Worm (Caenorhabditis elegans) whole organism, L4 larva: ENCODE results near the gene srj-10.

ENCODE experiments used
- F26F4.8 ChIP-seq: fragments of 200-800 bp; sonication (Bioruptor generic); conservative IDR thresholded peaks from 2 replicates; pipeline ENCODE4 v1.3.6; 2022; ENCODE audit warnings: missing genetic modification characterization, missing compliant biosample characterization
- ZK546.5 ChIP-seq, 2 experiments: sonication (generic microtip); optimal IDR thresholded peaks; 2 replicates each; lab custom pipeline; 2017; ENCODE audit warnings: missing biosample characterization in 2 of 2, missing genetic modification characterization in 2 of 2
- aha-1 ChIP-seq: fragments of 150-350 bp; peaks from one replicate; lab custom pipeline; 2014; ENCODE audit warnings: missing biosample characterization, missing genetic modification characterization
- ceh-20 ChIP-seq: fragments of 200-800 bp; sonication (Bioruptor generic); IDR thresholded peaks from 2 replicates; pipeline ENCODE4 v1.3.6; 2022; ENCODE audit warnings: missing genetic modification reagents, missing genetic modification characterization, missing compliant biosample characterization
- ceh-28 ChIP-seq: fragments of 150-350 bp; optimal IDR thresholded peaks from 2 replicates; lab custom pipeline; 2014; ENCODE audit warnings: missing biosample characterization, missing genetic modification reagents, missing genetic modification characterization
- ceh-32 ChIP-seq: sonication (generic microtip); optimal IDR thresholded peaks from 2 replicates; lab custom pipeline; 2016; ENCODE audit warnings: mild to moderate bottlenecking, missing genetic modification characterization, missing compliant biosample characterization; ENCODE audit not compliant: poor library complexity
- ceh-44 ChIP-seq: fragments of 200-800 bp; sonication (Bioruptor generic); IDR thresholded peaks from 2 replicates; pipeline ENCODE4 v1.3.6; 2022; ENCODE audit warnings: missing genetic modification reagents, missing genetic modification characterization, missing compliant biosample characterization
- ceh-62 ChIP-seq: sonication (generic microtip); optimal IDR thresholded peaks from 2 replicates; lab custom pipeline; 2017; ENCODE audit warnings: missing biosample characterization, missing genetic modification characterization
- ceh-82 ChIP-seq: sonication (generic microtip); optimal IDR thresholded peaks from 2 replicates; lab custom pipeline; 2017; ENCODE audit warnings: missing biosample characterization, missing genetic modification characterization
- cey-2 ChIP-seq: sonication (generic microtip); optimal IDR thresholded peaks from 3 replicates; lab custom pipeline; 2017; ENCODE audit warnings: missing genetic modification characterization, mild to moderate bottlenecking, missing compliant biosample characterization, antibody characterized with exemption, borderline replicate concordance; ENCODE audit not compliant: insufficient read depth
- ctbp-1 ChIP-seq: fragments of 200-800 bp; sonication (Bioruptor generic); IDR thresholded peaks from 2 replicates; pipeline ENCODE4 v1.3.6; 2022; ENCODE audit warnings: missing genetic modification reagents, missing genetic modification characterization, missing compliant biosample characterization
- daf-19 ChIP-seq: fragments of 200-800 bp; sonication (Bioruptor generic); conservative IDR thresholded peaks from 2 replicates; pipeline ENCODE4 v1.3.6; 2022; ENCODE audit warnings: missing genetic modification characterization, missing compliant biosample characterization
- dmd-8 ChIP-seq: fragments of 200-800 bp; sonication (Bioruptor generic); IDR thresholded peaks from 2 replicates; pipeline ENCODE4 v1.3.6; 2022; ENCODE audit warnings: missing genetic modification characterization, missing compliant biosample characterization
- duxl-1 ChIP-seq: sonication (generic microtip); optimal IDR thresholded peaks from 2 replicates; lab custom pipeline; 2016; ENCODE audit warnings: mild to moderate bottlenecking, missing genetic modification characterization, moderate library complexity, missing compliant biosample characterization; ENCODE audit not compliant: poor library complexity
- dve-1 ChIP-seq: sonication (generic microtip); optimal IDR thresholded peaks from 2 replicates; lab custom pipeline; 2017; ENCODE audit warnings: antibody characterized with exemption, mild to moderate bottlenecking, missing genetic modification characterization, missing compliant biosample characterization; ENCODE audit not compliant: insufficient read depth
- fos-1 ChIP-seq: fragments of 150-350 bp; optimal IDR thresholded peaks from 2 replicates; lab custom pipeline; 2014; ENCODE audit warnings: missing biosample characterization, missing genetic modification characterization
- hif-1 ChIP-seq, 2 experiments: sonication (generic microtip); optimal IDR thresholded peaks; 2 replicates each; lab custom pipeline; 2016 to 2017; ENCODE audit warnings: missing compliant biosample characterization in 2 of 2, missing genetic modification characterization in 2 of 2, missing genetic modification reagents in 2 of 2, missing genotype in 2 of 2, mild to moderate bottlenecking in 1 of 2
- hlh-30 ChIP-seq: sonication (generic microtip); optimal IDR thresholded peaks from 2 replicates; lab custom pipeline; 2017; ENCODE audit warnings: antibody characterized with exemption, mild to moderate bottlenecking, missing genetic modification characterization, missing compliant biosample characterization; ENCODE audit not compliant: insufficient read depth
- lim-7 ChIP-seq: fragments of 200-800 bp; sonication (Bioruptor generic); IDR thresholded peaks from 2 replicates; pipeline ENCODE4 v1.3.6; 2022; ENCODE audit warnings: missing genetic modification characterization, missing compliant biosample characterization
- lin-1 ChIP-seq: fragments of 200-800 bp; sonication (Bioruptor generic); IDR thresholded peaks from 2 replicates; pipeline ENCODE4 v1.3.6; 2022; ENCODE audit warnings: missing genetic modification reagents, missing genetic modification characterization, missing compliant biosample characterization
- lin-29 ChIP-seq: fragments of 200-800 bp; sonication (Bioruptor generic); IDR thresholded peaks from 2 replicates; pipeline ENCODE4 v1.3.6; 2022; ENCODE audit warnings: missing genetic modification reagents, missing genetic modification characterization, missing compliant biosample characterization
- lin-39 ChIP-seq: fragments of 150-350 bp; optimal IDR thresholded peaks from 2 replicates; lab custom pipeline; 2014; ENCODE audit warnings: missing biosample characterization, missing genetic modification reagents, missing genetic modification characterization
- lir-3 ChIP-seq: sonication (generic microtip); optimal IDR thresholded peaks from 2 replicates; lab custom pipeline; 2016; ENCODE audit warnings: mild to moderate bottlenecking, missing genetic modification characterization, missing compliant biosample characterization
- lsy-2 ChIP-seq, 2 experiments: fragments of 150-350 bp in 1 of 2; sonication (generic microtip) in 1 of 2; optimal IDR thresholded peaks; 2 replicates each; lab custom pipeline; 2014 to 2017; ENCODE audit warnings: missing biosample characterization in 2 of 2, missing genetic modification characterization in 2 of 2
- madf-9 ChIP-seq: fragments of 200-800 bp; sonication (Bioruptor generic); conservative IDR thresholded peaks from 2 replicates; pipeline ENCODE4 v1.3.6; 2022; ENCODE audit warnings: missing genetic modification reagents, missing genetic modification characterization, missing compliant biosample characterization
- mdl-1 ChIP-seq, 2 experiments: fragments of 150-350 bp in 1 of 2; sonication (generic microtip) in 1 of 2; optimal IDR thresholded peaks; 2 replicates each; lab custom pipeline; 2014 to 2017; ENCODE audit warnings: missing biosample characterization in 2 of 2, missing genetic modification characterization in 2 of 2
- mdt-29 ChIP-seq: fragments of 200-800 bp; sonication (Bioruptor generic); IDR thresholded peaks from 2 replicates; pipeline ENCODE4 v1.3.6; 2022; ENCODE audit warnings: missing genetic modification reagents, missing genetic modification characterization, missing compliant biosample characterization
- mes-2 ChIP-seq: sonication (generic microtip); optimal IDR thresholded peaks from 2 replicates; lab custom pipeline; 2016; ENCODE audit warnings: missing genotype, mild to moderate bottlenecking, missing genetic modification characterization, missing compliant biosample characterization; ENCODE audit not compliant: poor library complexity, severe bottlenecking
- nhr-111 ChIP-seq: fragments of 200-800 bp; sonication (Bioruptor generic); optimal IDR thresholded peaks from 2 replicates; lab custom pipeline; 2018; ENCODE audit warnings: mild to moderate bottlenecking, missing genetic modification characterization, missing compliant biosample characterization
- nhr-28 ChIP-seq: fragments of 150-350 bp; optimal IDR thresholded peaks from 2 replicates; lab custom pipeline; 2014; ENCODE audit warnings: missing biosample characterization, missing genetic modification characterization
- nhr-76 ChIP-seq: fragments of 150-350 bp; optimal IDR thresholded peaks from 2 replicates; lab custom pipeline; 2014; ENCODE audit warnings: missing biosample characterization, missing genetic modification characterization
- pqm-1 ChIP-seq: sonication (generic microtip); optimal IDR thresholded peaks from 2 replicates; lab custom pipeline; 2017; ENCODE audit warnings: missing biosample characterization, missing genetic modification characterization
- set-16 ChIP-seq: fragments of 200-800 bp; sonication (Bioruptor generic); IDR thresholded peaks from 2 replicates; pipeline ENCODE4 v1.3.6; 2022; ENCODE audit warnings: missing genetic modification reagents, missing genetic modification characterization, missing compliant biosample characterization
- snpc-4 ChIP-seq: fragments of 150-350 bp; optimal IDR thresholded peaks from 2 replicates; lab custom pipeline; 2014; ENCODE audit warnings: missing biosample characterization, missing genetic modification characterization
- unc-39 ChIP-seq: sonication (generic microtip); optimal IDR thresholded peaks from 2 replicates; lab custom pipeline; 2017; ENCODE audit warnings: missing biosample characterization, missing genetic modification characterization
- unc-62 ChIP-seq, 3 experiments: fragments of 150-350 bp in 1 of 3; sonication (generic microtip); optimal IDR thresholded peaks in 2 of 3; peaks in 1 of 3; 1 replicate in 1 of 3; 2 replicates in 2 of 3; lab custom pipeline; 2014 to 2017; ENCODE audit warnings: missing biosample characterization in 3 of 3, missing genetic modification characterization in 3 of 3, missing genetic modification reagents in 3 of 3, missing genotype in 1 of 3
- vab-7 ChIP-seq: fragments of 200-800 bp; sonication (Bioruptor generic); IDR thresholded peaks from 2 replicates; pipeline ENCODE4 v1.3.6; 2022; ENCODE audit warnings: missing genetic modification reagents, missing genetic modification characterization, missing compliant biosample characterization
- zfp-3 ChIP-seq: fragments of 200-800 bp; sonication (Bioruptor generic); conservative IDR thresholded peaks from 2 replicates; pipeline ENCODE4 v1.3.6; 2022; ENCODE audit warnings: missing genetic modification reagents, missing genetic modification characterization, missing compliant biosample characterization
- zip-11 ChIP-seq: fragments of 200-800 bp; sonication (Bioruptor generic); IDR thresholded peaks from 2 replicates; pipeline ENCODE4 v1.3.6; 2022; ENCODE audit warnings: missing genetic modification characterization, missing compliant biosample characterization
- zip-2 ChIP-seq: fragments of 150-350 bp; optimal IDR thresholded peaks from 2 replicates; lab custom pipeline; 2014; ENCODE audit warnings: missing biosample characterization, missing genetic modification characterization
- ztf-7 ChIP-seq: fragments of 150-350 bp; optimal IDR thresholded peaks from 2 replicates; lab custom pipeline; 2014; ENCODE audit warnings: missing biosample characterization, missing genetic modification characterization

Gene srj-10

DNA sequence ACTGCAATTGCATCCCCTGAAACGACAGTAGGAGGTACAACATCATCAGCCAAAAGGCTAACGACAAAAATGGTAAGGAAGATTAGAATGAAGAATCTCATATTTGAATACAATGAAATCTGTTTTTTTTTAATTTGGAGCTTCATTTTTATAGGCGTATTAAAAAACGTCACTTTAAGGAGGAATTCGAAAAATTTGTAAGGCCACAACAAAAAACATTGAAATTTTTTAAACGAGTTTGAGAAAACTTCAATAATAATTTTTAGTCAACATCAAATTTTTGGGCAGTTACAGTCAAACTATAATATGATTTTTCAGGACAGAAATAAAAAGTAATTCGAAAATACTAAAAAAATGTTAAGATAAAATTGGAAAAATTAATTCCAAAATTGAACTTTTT is 11.0 kb downstream of the srj-10 start, which contains the start of gene F14H3.14:
Gene F14H3.14 (minus strand): TSS at position 101 of the 400 bp plus-strand sequence.
- TF ChIP-seq zfp-3 (GFP tag; lab: Robert Waterston, UW) (no peak), cey-2 (tag; lab: Kevin White, UChicago) (no peak), unc-62 (GFP tag; optimal IDR thresholded peaks at IDR 0.05 in 1 of 2; lab: Kevin White, UChicago) (no peak), unc-62 (tag; optimal IDR thresholded peaks at IDR 0.05; lab: Kevin White, UChicago) (no peak), ceh-32 (no peak), ceh-44 (GFP tag; lab: Robert Waterston, UW) (no peak), zip-11 (no peak), nhr-76 (tag; lab: Kevin White, UChicago) (no peak), snpc-4 (tag; lab: Kevin White, UChicago) (no peak), lir-3 (tag; lab: Kevin White, UChicago) (no peak), dmd-8 (GFP tag; lab: Robert Waterston, UW) (no peak), mdl-1 (tag; optimal IDR thresholded peaks at IDR 0.05; lab: Kevin White, UChicago) (no peak), ceh-20 (GFP tag; lab: Robert Waterston, UW) (no peak), duxl-1 (tag; lab: Kevin White, UChicago) (no peak), F26F4.8 (no peak), lin-1 (GFP tag; lab: Robert Waterston, UW) (no peak), ztf-7 (tag; lab: Kevin White, UChicago) (no peak), zip-2 (tag; lab: Kevin White, UChicago) (no peak), fos-1 (no peak), lim-7 (no peak), aha-1 (tag; lab: Kevin White, UChicago) (no peak)

DNA sequence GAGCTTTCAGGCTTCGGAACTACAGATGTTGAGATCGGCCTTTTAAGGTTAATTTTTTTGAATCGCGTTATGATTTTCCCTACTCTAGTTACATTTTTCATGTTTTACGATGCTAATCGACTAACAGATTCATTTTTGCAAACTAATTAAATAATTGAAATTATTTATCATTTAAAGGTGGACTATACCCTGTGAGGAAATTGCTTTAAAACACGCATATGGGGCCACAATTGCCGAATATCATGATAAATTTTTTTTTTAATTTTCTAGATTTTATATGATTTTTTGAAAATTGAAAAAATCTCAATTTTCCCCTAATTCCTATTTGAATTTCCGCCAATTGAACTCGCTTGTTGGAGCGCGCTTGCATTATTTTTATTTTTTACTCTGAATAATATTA is 11.8 kb downstream of the srj-10 start, which contains the start of gene fbxa-100:
Gene fbxa-100 (minus strand): TSS at position 101 of the 400 bp plus-strand sequence.
- TF ChIP-seq hif-1 (tag; optimal IDR thresholded peaks at IDR 0.05; lab: Kevin White, UChicago) (no peak), aha-1 (tag; lab: Kevin White, UChicago) (peak; percentile 23)

DNA sequence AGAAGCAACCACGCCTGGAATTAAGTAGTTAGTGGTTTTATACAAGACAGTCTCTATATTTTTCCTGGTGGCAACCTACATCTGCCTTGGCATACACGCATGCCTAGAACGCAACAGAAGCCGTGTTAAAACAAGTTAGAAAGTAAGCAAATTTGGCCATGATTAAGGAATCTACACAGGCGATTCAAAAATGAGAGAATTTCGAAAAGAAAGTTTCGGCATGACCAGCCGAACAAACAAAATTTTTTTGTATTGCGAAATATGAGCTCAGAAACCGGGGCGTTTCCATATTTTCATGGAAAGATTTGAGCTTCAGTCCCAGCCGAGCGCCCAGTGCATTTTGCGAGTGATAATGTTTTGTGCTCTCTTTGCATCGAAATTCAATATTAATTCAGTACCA is 13.6 kb downstream of the srj-10 start, which contains the start of gene F14H3.15:
Gene F14H3.15 (minus strand): TSS at position 101 of the 400 bp plus-strand sequence.
- TF ChIP-seq vab-7 (GFP tag; lab: Robert Waterston, UW), result no peak
- TF ChIP-seq cey-2 (tag; lab: Kevin White, UChicago), result no peak
- no peak for TF ChIP-seq madf-9 (GFP tag; lab: Robert Waterston, UW)
- no peak for TF ChIP-seq lsy-2 (tag; optimal IDR thresholded peaks at IDR 0.05; lab: Kevin White, UChicago)

DNA sequence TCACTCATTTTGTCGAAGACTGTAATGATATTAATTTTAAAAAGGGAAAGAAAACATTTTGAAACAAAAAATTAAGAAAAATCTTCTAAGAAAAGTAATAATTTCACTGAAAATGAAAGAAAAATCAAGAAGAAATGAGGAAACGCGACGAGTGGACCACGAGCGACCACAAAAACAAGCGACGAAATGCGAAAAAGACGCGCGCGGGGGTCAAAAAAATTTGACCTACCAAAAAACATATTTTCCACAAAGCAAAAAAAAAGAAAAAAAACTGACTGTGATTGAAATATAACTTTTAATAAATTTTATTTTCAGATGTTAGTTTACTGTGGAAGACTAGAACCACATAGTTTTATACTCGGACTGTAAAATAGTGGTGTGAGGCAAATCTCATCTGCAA is 14.9 kb downstream of the srj-10 start, which contains the start of gene F14H3.6:
Gene F14H3.6 (minus strand): TSS at position 22 of the 400 bp plus-strand sequence.
- no peak for TF ChIP-seq lin-39 (tag; lab: Kevin White, UChicago)
- no peak for TF ChIP-seq hlh-30
- no peak for TF ChIP-seq mes-2 (tag; lab: Kevin White, UChicago)
- no peak for TF ChIP-seq ceh-62 (tag; lab: Kevin White, UChicago)
- TF ChIP-seq nhr-111, result no peak
- no peak for TF ChIP-seq ceh-82

- TF ChIP-seq dve-1 (tag; lab: Kevin White, UChicago) (no peak), set-16 (GFP tag; lab: Robert Waterston, UW) (no peak), mdl-1 (tag; optimal IDR thresholded peaks at IDR 0.05; lab: Kevin White, UChicago) (no peak), zip-2 (tag; lab: Kevin White, UChicago) (no peak), nhr-111 (no peak), lin-29 (no peak), ceh-28 (tag; lab: Kevin White, UChicago) (no peak), nhr-28 (tag; lab: Kevin White, UChicago) (no peak), ZK546.5 (tag; optimal IDR thresholded peaks at IDR 0.05; lab: Kevin White, UChicago) (no peak), ctbp-1 (no peak), mdt-29 (GFP tag; lab: Robert Waterston, UW) (no peak), daf-19 (GFP tag; lab: Robert Waterston, UW) (no peak), pqm-1 (tag; lab: Kevin White, UChicago) (no peak), unc-39 (no peak)
Measured at ce11 chrV:16057010-16057463, 16.7 kb downstream of the srj-10 start, which contains the start of gene F14H3.5. Gene F14H3.5 (minus strand): TSS chrV:16057060.
